Fruit fly (Drosophila melanogaster) whole organism, embryonic: ENCODE measurements around the gene CG12947.

Experiments
- Atf-2 ChIP-seq: fragments of 200-800 bp; sonication (Bioruptor generic); optimal IDR thresholded peaks from 2 replicates; lab custom pipeline; 2016; ENCODE audit warnings: missing biosample characterization, missing genetic modification characterization
- Awh ChIP-seq: fragments of 200-800 bp; sonication (Bioruptor generic); IDR thresholded peaks from 2 replicates; pipeline ENCODE4, ENCODE4 v1.3.6; 2022; ENCODE audit warnings: missing biosample characterization, missing genetic modification characterization
- Bdp1 ChIP-seq: fragments of 200-800 bp; sonication (Bioruptor generic); optimal IDR thresholded peaks from 3 replicates; lab custom pipeline; 2016; ENCODE audit warnings: missing biosample characterization, missing genetic modification characterization
- Blimp-1 ChIP-seq: fragments of 200-800 bp; sonication (Bioruptor generic); optimal IDR thresholded peaks from 3 replicates; lab custom pipeline; 2018; ENCODE audit warnings: missing biosample characterization, missing genetic modification characterization, mild to moderate bottlenecking, moderate library complexity, missing genetic modification reagents
- CG12155 ChIP-seq: fragments of 200-800 bp; sonication (Bioruptor generic); optimal IDR thresholded peaks from 3 replicates; lab custom pipeline; 2016; ENCODE audit warnings: missing biosample characterization, missing genetic modification characterization
- CG12391 ChIP-seq: fragments of 200-800 bp; sonication (Bioruptor generic); optimal IDR thresholded peaks from 3 replicates; lab custom pipeline; 2018; ENCODE audit warnings: missing biosample characterization, mild to moderate bottlenecking, missing genetic modification characterization, moderate library complexity
- CG14667 ChIP-seq: fragments of 200-800 bp; sonication (Bioruptor generic); IDR thresholded peaks from 2 replicates; pipeline ENCODE4 v1.3.6; 2022; ENCODE audit warnings: missing biosample characterization, missing genetic modification characterization
- CG14710 ChIP-seq: fragments of 200-800 bp; sonication (Bioruptor generic); optimal IDR thresholded peaks from 3 replicates; lab custom pipeline; 2019; ENCODE audit warnings: missing biosample characterization, mild to moderate bottlenecking, missing genetic modification characterization, moderate library complexity
- CG15479 ChIP-seq: fragments of 200-800 bp; sonication (Bioruptor generic); optimal IDR thresholded peaks from 3 replicates; lab custom pipeline; 2019; ENCODE audit warnings: missing biosample characterization, mild to moderate bottlenecking, missing genetic modification characterization, moderate library complexity
- CG16813 ChIP-seq: fragments of 200-800 bp; sonication (Bioruptor generic); IDR thresholded peaks from 3 replicates; pipeline ENCODE4 v1.3.6; 2022; ENCODE audit warnings: missing biosample characterization, missing genetic modification characterization; ENCODE audit not compliant: partially characterized antibody
- CG17829 ChIP-seq: fragments of 200-800 bp; optimal IDR thresholded peaks from 2 replicates; lab custom pipeline; 2019; ENCODE audit warnings: missing biosample characterization, mild to moderate bottlenecking, missing genetic modification characterization, moderate library complexity
- CG31441 ChIP-seq: fragments of 200-800 bp; sonication (Bioruptor generic); IDR thresholded peaks from 2 replicates; pipeline ENCODE4 v1.3.6; 2022; ENCODE audit warnings: missing biosample characterization, missing genetic modification characterization
- CG3995 ChIP-seq: fragments of 200-800 bp; sonication (Bioruptor generic); optimal IDR thresholded peaks from 3 replicates; lab custom pipeline; 2016; ENCODE audit warnings: missing biosample characterization, missing genetic modification characterization
- CG4707 ChIP-seq: fragments of 200-800 bp; sonication (Bioruptor generic); optimal IDR thresholded peaks from 2 replicates; lab custom pipeline; 2018; ENCODE audit warnings: missing biosample characterization, mild to moderate bottlenecking, missing genetic modification characterization, moderate library complexity
- CG7372 ChIP-seq: fragments of 200-800 bp; sonication (Bioruptor generic); IDR thresholded peaks from 2 replicates; pipeline ENCODE4 v1.3.6; 2022; ENCODE audit warnings: missing biosample characterization, missing genetic modification characterization
- CG8765 ChIP-seq: fragments of 200-800 bp; sonication (Bioruptor generic); IDR thresholded peaks from 2 replicates; pipeline ENCODE4 v1.3.6; 2022; ENCODE audit warnings: missing biosample characterization, missing genetic modification characterization
- CoRest ChIP-seq: fragments of 200-800 bp; sonication (Bioruptor generic); optimal IDR thresholded peaks from 3 replicates; lab custom pipeline; 2018; ENCODE audit warnings: missing biosample characterization, mild to moderate bottlenecking, missing genetic modification characterization, moderate library complexity
- E2f1 ChIP-seq: fragments of 200-800 bp; sonication (Bioruptor generic); IDR thresholded peaks from 2 replicates; pipeline ENCODE4 v1.3.6; 2022; ENCODE audit warnings: missing biosample characterization, missing genetic modification characterization
- E2f2 ChIP-seq: fragments of 200-800 bp; sonication (Bioruptor generic); IDR thresholded peaks from 2 replicates; pipeline ENCODE4 v1.3.6; 2022; ENCODE audit warnings: missing biosample characterization, missing genetic modification characterization
- Ets65A ChIP-seq: fragments of 200-800 bp; sonication (Bioruptor generic); peaks from one replicate; lab custom pipeline; 2016; ENCODE audit warnings: missing biosample characterization, missing genetic modification characterization
- Gug ChIP-seq: fragments of 200-800 bp; sonication (Bioruptor generic); IDR thresholded peaks from 4 replicates; pipeline ENCODE4 v1.3.6; 2022; ENCODE audit warnings: missing biosample characterization, missing genetic modification characterization
- Lim3 ChIP-seq: fragments of 200-800 bp; sonication (Bioruptor generic); IDR thresholded peaks from 2 replicates; pipeline ENCODE4 v1.3.6; 2022; ENCODE audit warnings: missing biosample characterization, missing genetic modification characterization
- MTF-1 ChIP-seq: fragments of 200-800 bp; sonication (Bioruptor generic); optimal IDR thresholded peaks from 2 replicates; lab custom pipeline; 2018; ENCODE audit warnings: missing biosample characterization, mild to moderate bottlenecking, missing genetic modification characterization, borderline replicate concordance
- Meics ChIP-seq: fragments of 200-800 bp; sonication (Bioruptor generic); optimal IDR thresholded peaks from 2 replicates; lab custom pipeline; 2017; ENCODE audit warnings: missing biosample characterization, mild to moderate bottlenecking, missing genetic modification characterization
- Pdp1 ChIP-seq, 2 experiments: fragments of 200-800 bp; sonication (Bioruptor generic); optimal IDR thresholded peaks; 3 replicates each; lab custom pipeline; 2016; ENCODE audit warnings: missing biosample characterization in 2 of 2, missing genetic modification characterization in 2 of 2, mild to moderate bottlenecking in 1 of 2, moderate library complexity in 1 of 2
- Rx ChIP-seq: fragments of 200-800 bp; sonication (Bioruptor generic); IDR thresholded peaks from 2 replicates; pipeline ENCODE4 v1.3.6; 2022; ENCODE audit warnings: missing biosample characterization, missing genetic modification characterization
- Six4 ChIP-seq: fragments of 200-800 bp; sonication (Bioruptor generic); optimal IDR thresholded peaks from 2 replicates; lab custom pipeline; 2016; ENCODE audit warnings: missing biosample characterization, missing genetic modification characterization
- Spps ChIP-seq: fragments of 200-800 bp; sonication (Bioruptor generic); optimal IDR thresholded peaks from 2 replicates; lab custom pipeline; 2018; ENCODE audit warnings: missing biosample characterization, mild to moderate bottlenecking, missing genetic modification characterization
- TFAM ChIP-seq: fragments of 200-800 bp; sonication (Bioruptor generic); optimal IDR thresholded peaks from 2 replicates; lab custom pipeline; 2017; ENCODE audit warnings: missing biosample characterization, missing genetic modification characterization, inconsistent platforms
- ab ChIP-seq: fragments of 200-800 bp; sonication (Bioruptor generic); optimal IDR thresholded peaks from 2 replicates; lab custom pipeline; 2016; ENCODE audit warnings: missing biosample characterization, missing genetic modification characterization
- abd-A ChIP-seq: fragments of 200-800 bp; sonication (Bioruptor generic); optimal IDR thresholded peaks from 3 replicates; lab custom pipeline; 2019; ENCODE audit warnings: missing biosample characterization, mild to moderate bottlenecking, missing genetic modification characterization, moderate library complexity
- ac ChIP-seq: fragments of 200-800 bp; sonication (Bioruptor generic); optimal IDR thresholded peaks from 3 replicates; lab custom pipeline; 2017; ENCODE audit warnings: missing biosample characterization, mild to moderate bottlenecking, missing genetic modification characterization
- btn ChIP-seq: fragments of 200-800 bp; sonication (Bioruptor generic); optimal IDR thresholded peaks from 2 replicates; lab custom pipeline; 2016; ENCODE audit warnings: missing biosample characterization, missing genetic modification characterization
- chinmo ChIP-seq: fragments of 200-800 bp; sonication (Bioruptor generic); IDR thresholded peaks from 4 replicates; pipeline ENCODE4 v1.3.6; 2022; ENCODE audit warnings: missing biosample characterization, missing genetic modification characterization; ENCODE audit not compliant: partially characterized antibody
- dati ChIP-seq: fragments of 200-800 bp; sonication (Bioruptor generic); IDR thresholded peaks from 2 replicates; pipeline ENCODE4 v1.3.6; 2022; ENCODE audit warnings: missing biosample characterization, missing genetic modification characterization
- dmrt99B ChIP-seq: fragments of 200-800 bp; sonication (Bioruptor generic); optimal IDR thresholded peaks from 2 replicates; lab custom pipeline; 2018; ENCODE audit warnings: missing biosample characterization, mild to moderate bottlenecking, missing genetic modification characterization, moderate library complexity
- en ChIP-seq: fragments of 200-800 bp; sonication (Bioruptor generic); optimal IDR thresholded peaks from 2 replicates; lab custom pipeline; 2016; ENCODE audit warnings: missing biosample characterization, missing genetic modification characterization
- ewg ChIP-seq: fragments of 200-800 bp; sonication (Bioruptor generic); optimal IDR thresholded peaks from 3 replicates; lab custom pipeline; 2017; ENCODE audit warnings: mild to moderate bottlenecking, missing biosample characterization, missing genetic modification reagents, missing genetic modification characterization
- lilli ChIP-seq: fragments of 200-800 bp; sonication (Bioruptor generic); optimal IDR thresholded peaks from 3 replicates; lab custom pipeline; 2016; ENCODE audit warnings: missing biosample characterization, missing genetic modification characterization
- maf-S ChIP-seq: fragments of 200-800 bp; sonication (Bioruptor generic); optimal IDR thresholded peaks from 2 replicates; lab custom pipeline; 2016; ENCODE audit warnings: missing biosample characterization, missing genetic modification characterization
- mam ChIP-seq: fragments of 200-800 bp; sonication (Bioruptor generic); optimal IDR thresholded peaks from 3 replicates; lab custom pipeline; 2016; ENCODE audit warnings: missing biosample characterization, missing genetic modification characterization
- mld ChIP-seq: fragments of 200-800 bp; sonication (Bioruptor generic); IDR thresholded peaks from 3 replicates; pipeline ENCODE4 v1.3.6; 2022; ENCODE audit warnings: missing biosample characterization, missing genetic modification characterization; ENCODE audit not compliant: partially characterized antibody
- nerfin-2 ChIP-seq: fragments of 200-800 bp; sonication (Bioruptor generic); IDR thresholded peaks from 2 replicates; pipeline ENCODE4 v1.3.6; 2022; ENCODE audit warnings: missing biosample characterization, missing genetic modification characterization; ENCODE audit not compliant: partially characterized antibody
- oc ChIP-seq: fragments of 200-800 bp; sonication (Bioruptor generic); optimal IDR thresholded peaks from 2 replicates; lab custom pipeline; 2018; ENCODE audit warnings: missing biosample characterization, mild to moderate bottlenecking, missing genetic modification characterization, moderate library complexity
- schlank ChIP-seq: fragments of 200-800 bp; sonication (Bioruptor generic); optimal IDR thresholded peaks from 2 replicates; lab custom pipeline; 2018; ENCODE audit warnings: missing biosample characterization, mild to moderate bottlenecking, missing genetic modification characterization
- slbo ChIP-seq: fragments of 200-800 bp; sonication (Bioruptor generic); IDR thresholded peaks from 2 replicates; pipeline ENCODE4 v1.3.6; 2022; ENCODE audit warnings: missing biosample characterization, missing genetic modification characterization
- slp2 ChIP-seq: fragments of 200-800 bp; sonication (Bioruptor generic); optimal IDR thresholded peaks from 2 replicates; lab custom pipeline; 2016; ENCODE audit warnings: missing biosample characterization, missing genetic modification characterization
- tgo ChIP-seq: fragments of 200-800 bp; sonication (Bioruptor generic); IDR thresholded peaks from 3 replicates; pipeline ENCODE4 v1.3.6; 2022; ENCODE audit warnings: missing biosample characterization, missing genetic modification characterization
- twi ChIP-seq: fragments of 200-800 bp; optimal IDR thresholded peaks from 2 replicates; lab custom pipeline; 2019; ENCODE audit warnings: missing biosample characterization, mild to moderate bottlenecking, missing genetic modification characterization, moderate library complexity
- zf30C ChIP-seq: fragments of 200-800 bp; sonication (Bioruptor generic); optimal IDR thresholded peaks from 3 replicates; lab custom pipeline; 2018; ENCODE audit warnings: missing biosample characterization, mild to moderate bottlenecking, missing genetic modification characterization

CG12947 gene

DNA sequence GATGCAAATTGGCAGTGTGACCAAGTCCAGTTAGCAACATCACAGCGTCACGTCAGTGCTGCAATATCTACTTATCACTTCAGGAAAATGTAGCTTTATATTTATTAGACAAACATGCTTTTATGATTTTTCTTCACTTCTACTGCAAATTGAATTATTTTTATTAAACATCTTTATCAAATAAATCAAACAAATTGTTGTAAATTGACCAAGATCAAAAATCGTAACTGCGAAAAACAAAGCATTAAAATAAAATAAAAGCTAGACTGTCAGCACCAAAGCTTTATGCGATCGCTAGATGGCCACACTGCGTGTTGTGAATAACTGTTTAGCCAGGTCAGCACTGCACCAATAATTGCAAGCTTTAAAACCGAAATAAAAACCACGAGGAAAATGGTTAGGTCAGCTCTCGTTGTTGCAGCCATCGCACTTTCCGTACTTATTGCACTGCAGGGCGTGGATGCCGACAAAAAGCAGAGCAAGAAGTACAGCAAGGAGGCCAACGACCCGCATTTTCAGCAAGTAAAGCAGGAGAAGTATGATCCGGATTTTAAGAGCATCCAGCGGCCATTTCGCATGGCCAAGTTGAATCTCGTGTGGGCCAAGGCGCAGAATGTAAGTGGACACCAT, 11.4 kb downstream of the CG12947 start, which contains the start of the genes CG12945 and CG8507 (continued):
- TF ChIP-seq Blimp-1 = peak; percentile 28
- no peak for TF ChIP-seq Spps
- no peak for TF ChIP-seq en
- TF ChIP-seq Lim3 (GFP tag; lab: Robert Waterston, UW) = no peak
- TF ChIP-seq nerfin-2 (GFP tag; lab: Robert Waterston, UW) = no peak
- TF ChIP-seq CG14710 (tag; lab: Kevin White, UChicago) = peak; percentile 70
- no peak for TF ChIP-seq Awh (GFP tag; lab: Robert Waterston, UW)
- no peak for TF ChIP-seq ac
- TF ChIP-seq Meics (GFP tag; lab: Kevin White, UChicago) = peak; percentile 52
- TF ChIP-seq zf30C (GFP tag; lab: Kevin White, UChicago) = no peak
- TF ChIP-seq CG3995 (GFP tag; lab: Kevin White, UChicago) = peak; percentile 88
- TF ChIP-seq CG16813 (GFP tag; lab: Robert Waterston, UW) = no peak
- TF ChIP-seq CG8765 = no peak
- TF ChIP-seq tgo = peak; percentile 56; the same call in 2 of the 3 replicates
- no peak for TF ChIP-seq ab (GFP tag; lab: Kevin White, UChicago)
- TF ChIP-seq Pdp1 (GFP tag; optimal IDR thresholded peaks at IDR 0.05; lab: Kevin White, UChicago) = peak; percentile 56 to 59
- no peak for TF ChIP-seq CG14667 (GFP tag; lab: Robert Waterston, UW)
- no peak for TF ChIP-seq Six4
- TF ChIP-seq slp2 (GFP tag; lab: Kevin White, UChicago) = no peak
- no peak for TF ChIP-seq twi (tag; lab: Kevin White, UChicago)
- TF ChIP-seq CG7372 (GFP tag; lab: Robert Waterston, UW) = no peak
- TF ChIP-seq Bdp1 (GFP tag; lab: Kevin White, UChicago) = peak; percentile 14
- no peak for TF ChIP-seq Rx
- peak; percentile 35 for TF ChIP-seq CG12155 (GFP tag; lab: Kevin White, UChicago)
- no peak for TF ChIP-seq ewg (GFP tag; lab: Kevin White, UChicago)
- peak; percentile 8 for TF ChIP-seq CG15479 (GFP tag; lab: Kevin White, UChicago)
- TF ChIP-seq Atf-2 = peak; percentile 53
- TF ChIP-seq E2f1 (GFP tag; lab: Robert Waterston, UW) = no peak
- no peak for TF ChIP-seq mld (GFP tag; lab: Robert Waterston, UW)
- TF ChIP-seq E2f2 = 0 out of 2 replicates have a peak, but pooled peaks have one; percentile 31
- TF ChIP-seq chinmo (GFP tag; lab: Robert Waterston, UW) = no peak
- TF ChIP-seq slbo (GFP tag; lab: Robert Waterston, UW) = peak; percentile 47; the same call in 1 of the 2 replicates
- peak; percentile 44 for TF ChIP-seq mam (GFP tag; lab: Kevin White, UChicago)
- TF ChIP-seq dati (GFP tag; lab: Robert Waterston, UW) = no peak
- TF ChIP-seq CG4707 = no peak
- TF ChIP-seq CoRest = peak; percentile 76
- TF ChIP-seq CG17829 (tag; lab: Kevin White, UChicago) = peak; percentile 54
- no peak for TF ChIP-seq maf-S (GFP tag; lab: Kevin White, UChicago)
- TF ChIP-seq dmrt99B = no peak
- TF ChIP-seq Gug (GFP tag; lab: Robert Waterston, UW) = peak; percentile 36; the same call in 1 of the 4 replicates
- TF ChIP-seq abd-A (tag; lab: Kevin White, UChicago) = no peak
- TF ChIP-seq btn = no peak
- TF ChIP-seq CG12391 = peak; percentile 62
- TF ChIP-seq Ets65A = peak; percentile 91
- no peak for TF ChIP-seq schlank (tag; lab: Kevin White, UChicago)
- no peak for TF ChIP-seq MTF-1 (GFP tag; lab: Kevin White, UChicago)
- no peak for TF ChIP-seq TFAM (GFP tag; lab: Kevin White, UChicago)
- TF ChIP-seq CG31441 (GFP tag; lab: Robert Waterston, UW) = no peak
- no peak for TF ChIP-seq oc (tag; lab: Kevin White, UChicago)
- peak; percentile 63 for TF ChIP-seq lilli (GFP tag; lab: Kevin White, UChicago)
